Fruit fly (Drosophila melanogaster): ENCODE data around the gene mRpL21.

Gene mRpL21

DNA sequence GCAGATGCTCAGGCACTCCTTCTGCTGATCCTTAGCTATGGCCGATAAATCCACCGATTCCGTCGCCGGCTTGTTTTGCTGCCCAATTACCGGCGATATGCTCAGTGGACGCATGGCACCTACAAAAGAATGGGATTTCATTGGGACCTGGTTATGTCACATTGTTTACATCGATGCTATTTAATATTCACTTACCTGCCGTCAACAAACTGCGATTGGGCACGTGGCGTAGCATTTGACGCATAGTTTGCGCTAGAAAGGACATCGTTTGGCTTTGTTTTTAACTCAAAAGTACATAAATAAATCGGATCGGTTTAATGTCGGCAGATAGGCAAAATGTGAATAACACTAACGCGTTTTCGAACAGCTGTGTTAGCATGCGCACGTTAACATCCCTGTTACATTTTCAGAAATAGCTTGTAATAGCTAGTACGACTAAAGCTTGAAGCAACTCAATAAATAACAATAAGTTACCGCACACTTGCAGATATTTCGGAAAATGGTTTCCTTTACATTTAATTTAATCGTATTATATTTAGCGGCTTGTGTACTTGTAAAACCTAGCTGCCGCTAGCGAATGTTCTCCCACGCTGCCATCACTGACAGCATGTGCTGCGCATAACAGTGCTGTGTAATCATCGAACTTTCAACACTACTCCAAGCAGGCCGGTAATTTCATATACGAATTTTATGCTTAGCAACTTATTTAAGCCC, at the start of gene mRpL21, which contains the start of gene rept (continued):
- 0 out of 2 replicates have a peak, but pooled peaks have one; percentile 15 for TF ChIP-seq onecut (GFP tag; IDR thresholded peaks at IDR 0.05)
- 0 out of 4 replicates have a peak, but pooled peaks have one; percentile 44 for TF ChIP-seq Dll (GFP tag; IDR thresholded peaks at IDR 0.05; ENCODE audit: partially characterized antibody)
- peak; percentile 17 for TF ChIP-seq ems (GFP tag; optimal IDR thresholded peaks at IDR 0.05)
- TF ChIP-seq sd (tag; optimal IDR thresholded peaks at IDR 0.05), result peak; percentile 30
- TF ChIP-seq rib (GFP tag; IDR thresholded peaks at IDR 0.05), result no peak
- TF ChIP-seq B-H1 (GFP tag; IDR thresholded peaks at IDR 0.05), result no peak
- TF ChIP-seq sr (GFP tag; IDR thresholded peaks at IDR 0.05), result 0 out of 3 replicates have a peak, but pooled peaks have one; percentile 8
- TF ChIP-seq dpn (GFP tag; optimal IDR thresholded peaks at IDR 0.05), result peak; percentile 63 to 70
- TF ChIP-seq CG10543 (GFP tag; optimal IDR thresholded peaks at IDR 0.05), result peak; percentile 37
- TF ChIP-seq Eip74EF (GFP tag; optimal IDR thresholded peaks at IDR 0.05), result peak in 1 of 2 experiments; percentile 20
- TF ChIP-seq CG18764 (GFP tag; optimal IDR thresholded peaks at IDR 0.05), result peak; percentile 36
- peak; percentile 53 for TF ChIP-seq CG3163 (GFP tag; optimal IDR thresholded peaks at IDR 0.05)
- TF ChIP-seq da (GFP tag; optimal IDR thresholded peaks at IDR 0.05), result peak; percentile 43
- TF ChIP-seq chn (GFP tag; optimal IDR thresholded peaks at IDR 0.05), result peak; percentile 48
- TF ChIP-seq Pdp1 (GFP tag; optimal IDR thresholded peaks at IDR 0.05), result peak; percentile 31 to 94
- TF ChIP-seq Adf1 (GFP tag; IDR thresholded peaks at IDR 0.05), result peak; percentile 51
- peak; percentile 47 for TF ChIP-seq CrebB (tag; optimal IDR thresholded peaks at IDR 0.05)
- peak; percentile 31 for TF ChIP-seq repo (GFP tag; optimal IDR thresholded peaks at IDR 0.05)
- TF ChIP-seq CG1603 (tag; optimal IDR thresholded peaks at IDR 0.05), result peak; percentile 68
- peak; percentile 19 for TF ChIP-seq CG15269 (tag; optimal IDR thresholded peaks at IDR 0.05)
- TF ChIP-seq Aef1 (GFP tag; IDR thresholded peaks at IDR 0.05), result 0 out of 3 replicates have a peak, but pooled peaks have one; percentile 13
- peak; percentile 45 for TF ChIP-seq zen (tag; optimal IDR thresholded peaks at IDR 0.05)
- TF ChIP-seq NfI (GFP tag; optimal IDR thresholded peaks at IDR 0.05), result peak; percentile 67
- peak; percentile 65 for TF ChIP-seq CG2116 (GFP tag; optimal IDR thresholded peaks at IDR 0.05)
- TF ChIP-seq CG17385 (GFP tag; optimal IDR thresholded peaks at IDR 0.05), result peak; percentile 52
- no peak for TF ChIP-seq CG10431 (GFP tag; optimal IDR thresholded peaks at IDR 0.05)
- no peak for TF ChIP-seq ash1 (GFP tag; optimal IDR thresholded peaks at IDR 0.05)
- TF ChIP-seq ab (GFP tag; optimal IDR thresholded peaks at IDR 0.05), result no peak
- TF ChIP-seq CG12391 (tag; optimal IDR thresholded peaks at IDR 0.05), result peak; percentile 57
- peak; percentile 50 for TF ChIP-seq tx (GFP tag; optimal IDR thresholded peaks at IDR 0.05)
- TF ChIP-seq CG2120 (GFP tag; optimal IDR thresholded peaks at IDR 0.05), result peak; percentile 87
- peak; percentile 7 for TF ChIP-seq BtbVII (GFP tag; optimal IDR thresholded peaks at IDR 0.05)
- TF ChIP-seq tgo (GFP tag; IDR thresholded peaks at IDR 0.05), result peak; percentile 36; the same call in 1 of the 3 replicates
- TF ChIP-seq cato (GFP tag; optimal IDR thresholded peaks at IDR 0.05; ENCODE audit: borderline replicate concordance), result no peak
- peak; percentile 54 for TF ChIP-seq B-H2 (GFP tag; optimal IDR thresholded peaks at IDR 0.05)
- TF ChIP-seq gcm2 (GFP tag; optimal IDR thresholded peaks at IDR 0.05), result peak; percentile 10
- TF ChIP-seq CG13624 (GFP tag; optimal IDR thresholded peaks at IDR 0.05), result peak; percentile 78
- peak; percentile 97 for TF ChIP-seq CG17186 (GFP tag; optimal IDR thresholded peaks at IDR 0.05)
- no peak for TF ChIP-seq croc (GFP tag; conservative IDR thresholded peaks at IDR 0.05)
- peak; percentile 45 for TF ChIP-seq bcd (GFP tag; optimal IDR thresholded peaks at IDR 0.05)
- peak; percentile 73 for TF ChIP-seq CG3847 (GFP tag; IDR thresholded peaks at IDR 0.05)
- no peak for TF ChIP-seq kay (GFP tag; optimal IDR thresholded peaks at IDR 0.05)
- peak; percentile 24 for TF ChIP-seq pb (GFP tag; optimal IDR thresholded peaks at IDR 0.05)
- TF ChIP-seq vvl (GFP tag; IDR thresholded peaks at IDR 0.05), result peak; percentile 62
- peak; percentile 19 for TF ChIP-seq Chrac-16 (GFP tag; optimal IDR thresholded peaks at IDR 0.05)
- TF ChIP-seq PHDP (tag; optimal IDR thresholded peaks at IDR 0.05), result peak; percentile 61
